Worm (Caenorhabditis elegans) whole organism, late embryonic: ENCODE data around the gene F02H6.6.

ENCODE experiments used
- C08G9.2 ChIP-seq: sonication (generic microtip); optimal IDR thresholded peaks from 2 replicates; lab custom pipeline; 2016; ENCODE audit warnings: mild to moderate bottlenecking, missing genetic modification characterization, moderate library complexity, missing compliant biosample characterization
- K02D7.2 ChIP-seq: sonication (generic microtip); optimal IDR thresholded peaks from 2 replicates; lab custom pipeline; 2017; ENCODE audit warnings: mild to moderate bottlenecking, missing genetic modification characterization, missing compliant biosample characterization
- K09A11.1 ChIP-seq: sonication (generic microtip); optimal IDR thresholded peaks from 2 replicates; lab custom pipeline; 2017; ENCODE audit warnings: antibody characterized with exemption, mild to moderate bottlenecking, missing genetic modification characterization, missing compliant biosample characterization; ENCODE audit not compliant: insufficient read depth
- Y22D7AL.16 ChIP-seq: sonication (generic microtip); optimal IDR thresholded peaks from 2 replicates; lab custom pipeline; 2016; ENCODE audit warnings: missing genetic modification characterization, missing compliant biosample characterization
- ahr-1 ChIP-seq: sonication (generic microtip); optimal IDR thresholded peaks from 2 replicates; lab custom pipeline; 2016; ENCODE audit warnings: missing genetic modification characterization, missing compliant biosample characterization
- ama-1 ChIP-seq: fragments of 150-350 bp; optimal IDR thresholded peaks from 2 replicates; lab custom pipeline; 2014
- ceh-18 ChIP-seq: sonication (generic microtip); optimal IDR thresholded peaks from 2 replicates; lab custom pipeline; 2016; ENCODE audit warnings: missing genetic modification characterization, missing compliant biosample characterization
- ceh-22 ChIP-seq: sonication (generic microtip); optimal IDR thresholded peaks from 2 replicates; lab custom pipeline; 2017; ENCODE audit warnings: missing biosample characterization, missing genetic modification characterization
- ceh-31 ChIP-seq: sonication (generic microtip); optimal IDR thresholded peaks from 2 replicates; lab custom pipeline; 2016; ENCODE audit warnings: missing genetic modification characterization, missing compliant biosample characterization
- ceh-34 ChIP-seq: sonication (generic microtip); optimal IDR thresholded peaks from 2 replicates; lab custom pipeline; 2016; ENCODE audit warnings: mild to moderate bottlenecking, missing genetic modification characterization, missing compliant biosample characterization
- ceh-6 ChIP-seq: fragments of 200-800 bp; sonication (Bioruptor generic); optimal IDR thresholded peaks from 2 replicates; lab custom pipeline; 2018; ENCODE audit warnings: mild to moderate bottlenecking, missing genetic modification characterization, missing compliant biosample characterization
- dmd-4 ChIP-seq: sonication (generic microtip); optimal IDR thresholded peaks from 2 replicates; lab custom pipeline; 2016; ENCODE audit warnings: borderline replicate concordance, missing genetic modification characterization, missing compliant biosample characterization
- elt-4 ChIP-seq: sonication (generic microtip); optimal IDR thresholded peaks from 2 replicates; lab custom pipeline; 2016; ENCODE audit warnings: missing genetic modification characterization, missing compliant biosample characterization
- ets-4 ChIP-seq: sonication (generic microtip); optimal IDR thresholded peaks from 2 replicates; lab custom pipeline; 2016; ENCODE audit warnings: missing genetic modification characterization, missing compliant biosample characterization
- eyg-1 ChIP-seq: sonication (generic microtip); optimal IDR thresholded peaks from 2 replicates; lab custom pipeline; 2016; ENCODE audit warnings: missing genotype, missing genetic modification characterization, missing compliant biosample characterization
- fax-1 ChIP-seq: sonication (generic microtip); optimal IDR thresholded peaks from 2 replicates; lab custom pipeline; 2016; ENCODE audit warnings: missing genotype, missing genetic modification characterization, missing compliant biosample characterization
- fkh-10 ChIP-seq: fragments of 150-350 bp; optimal IDR thresholded peaks from 2 replicates; lab custom pipeline; 2014; ENCODE audit warnings: missing biosample characterization, missing genetic modification reagents, missing genetic modification characterization
- gmeb-2 ChIP-seq: sonication (generic microtip); optimal IDR thresholded peaks from 2 replicates; lab custom pipeline; 2016; ENCODE audit warnings: missing genetic modification characterization, inconsistent platforms, missing compliant biosample characterization
- hlh-30 ChIP-seq: sonication (generic microtip); optimal IDR thresholded peaks from 2 replicates; lab custom pipeline; 2017; ENCODE audit warnings: antibody characterized with exemption, missing genetic modification characterization, missing compliant biosample characterization; ENCODE audit not compliant: insufficient read depth
- hlh-8 ChIP-seq: sonication (generic microtip); optimal IDR thresholded peaks from 2 replicates; lab custom pipeline; 2016; ENCODE audit warnings: missing genotype, missing genetic modification characterization, missing compliant biosample characterization
- nfya-1 ChIP-seq: sonication (generic microtip); optimal IDR thresholded peaks from 2 replicates; lab custom pipeline; 2017; ENCODE audit warnings: missing genetic modification characterization, mild to moderate bottlenecking, missing compliant biosample characterization, antibody characterized with exemption, moderate library complexity
- nhr-232 ChIP-seq: sonication (generic microtip); optimal IDR thresholded peaks from 2 replicates; lab custom pipeline; 2016; ENCODE audit warnings: missing genetic modification characterization, missing compliant biosample characterization
- pat-9 ChIP-seq: fragments of 200-800 bp; sonication (Bioruptor generic); optimal IDR thresholded peaks from 2 replicates; lab custom pipeline; 2018; ENCODE audit warnings: mild to moderate bottlenecking, missing genetic modification characterization, moderate library complexity, missing compliant biosample characterization
- pax-1 ChIP-seq: fragments of 150-350 bp; optimal IDR thresholded peaks from 2 replicates; lab custom pipeline; 2014; ENCODE audit warnings: missing biosample characterization, missing genetic modification characterization
- pha-4 ChIP-seq: fragments of 150-350 bp; optimal IDR thresholded peaks from 2 replicates; lab custom pipeline; 2018; ENCODE audit warnings: missing biosample characterization, missing genetic modification reagents, missing genetic modification characterization
- pqm-1 ChIP-seq: sonication (generic microtip); optimal IDR thresholded peaks from 2 replicates; lab custom pipeline; 2016; ENCODE audit warnings: missing genetic modification characterization, missing compliant biosample characterization
- rnt-1 ChIP-seq: sonication (generic microtip); optimal IDR thresholded peaks from 2 replicates; lab custom pipeline; 2016; ENCODE audit warnings: missing genetic modification characterization, missing compliant biosample characterization
- sdc-2 ChIP-seq: sonication (generic microtip); optimal IDR thresholded peaks from 2 replicates; lab custom pipeline; 2016; ENCODE audit warnings: missing genotype, missing genetic modification characterization, missing compliant biosample characterization
- sox-4 ChIP-seq: sonication (generic microtip); optimal IDR thresholded peaks from 2 replicates; lab custom pipeline; 2017; ENCODE audit warnings: mild to moderate bottlenecking, missing genetic modification characterization, inconsistent platforms, missing compliant biosample characterization
- syd-9 ChIP-seq: sonication (generic microtip); optimal IDR thresholded peaks from 2 replicates; lab custom pipeline; 2016; ENCODE audit warnings: mild to moderate bottlenecking, missing genetic modification characterization, moderate library complexity, missing compliant biosample characterization
- tbx-2 ChIP-seq: sonication (generic microtip); optimal IDR thresholded peaks from 2 replicates; lab custom pipeline; 2016; ENCODE audit warnings: missing genetic modification characterization, missing compliant biosample characterization
- unc-3 ChIP-seq, 2 experiments: fragments of 200-800 bp in 1 of 2; sonication (Bioruptor generic) in 1 of 2; sonication (generic microtip) in 1 of 2; conservative IDR thresholded peaks in 1 of 2; optimal IDR thresholded peaks in 1 of 2; 2 replicates each; pipeline versions ENCODE4 v1.3.6 to Lab custom; 2016 to 2022; ENCODE audit warnings: missing compliant biosample characterization in 2 of 2, missing genetic modification characterization in 2 of 2, missing genetic modification reagents in 1 of 2
- unc-42 ChIP-seq: sonication (generic microtip); optimal IDR thresholded peaks from 2 replicates; lab custom pipeline; 2016; ENCODE audit warnings: missing genotype, missing genetic modification characterization, missing compliant biosample characterization
- unc-86 ChIP-seq: sonication (generic microtip); optimal IDR thresholded peaks from 2 replicates; lab custom pipeline; 2016; ENCODE audit warnings: missing genetic modification characterization, missing compliant biosample characterization

The F02H6.6 gene

ce11 chrIV:14230799-14231198 lies at the start of gene F02H6.6:
Gene F02H6.6, minus strand, starts transcription at chrIV:14230899.
- TF ChIP-seq unc-86 (tag; lab: Kevin White, UChicago) (no peak), nhr-232 (tag; lab: Kevin White, UChicago) (no peak)
- TF ChIP-seq, all 69 proteins: peak for 0

- no peak for TF ChIP-seq ceh-34
- peak; percentile 56 for TF ChIP-seq nfya-1 (tag; lab: Kevin White, UChicago)
Observed at ce11 chrIV:14276773-14277388, 46.2 kb upstream of the F02H6.6 start.

ce11 chrIV:14276160-14276559 lies 45.5 kb upstream of the F02H6.6 start, which contains the start of gene ilcr-1:
Gene ilcr-1, plus strand, starts transcription at chrIV:14276460.
- TF ChIP-seq dmd-4 (tag; lab: Kevin White, UChicago) (no peak), ceh-18 (tag; lab: Kevin White, UChicago) (no peak), Y22D7AL.16 (tag; lab: Kevin White, UChicago) (no peak), gmeb-2 (tag; lab: Kevin White, UChicago) (no peak), eyg-1 (tag; lab: Kevin White, UChicago) (no peak), pat-9 (no peak), syd-9 (tag; lab: Kevin White, UChicago) (no peak), C08G9.2 (tag; lab: Kevin White, UChicago) (no peak), ceh-6 (GFP tag; lab: Kevin White, UChicago) (no peak), unc-86 (tag; lab: Kevin White, UChicago) (no peak), tbx-2 (tag; lab: Kevin White, UChicago) (no peak), K02D7.2 (tag; lab: Kevin White, UChicago) (no peak), ceh-22 (tag; lab: Kevin White, UChicago) (no peak), hlh-30 (tag; lab: Kevin White, UChicago) (no peak), ama-1 (lab: Kevin White, UChicago) (no peak), pha-4 (tag; lab: Kevin White, UChicago) (no peak), ahr-1 (no peak)

ce11 chrIV:14274834-14275233 lies 44.1 kb upstream of the F02H6.6 start:
- TF ChIP-seq pat-9 (no peak), fax-1 (no peak), K02D7.2 (tag; lab: Kevin White, UChicago) (no peak), syd-9 (tag; lab: Kevin White, UChicago) (no peak), ets-4 (tag; lab: Kevin White, UChicago) (no peak), pax-1 (tag; lab: Kevin White, UChicago) (no peak), rnt-1 (tag; lab: Kevin White, UChicago) (no peak), elt-4 (tag; lab: Kevin White, UChicago) (no peak), pqm-1 (no peak), sox-4 (tag; lab: Kevin White, UChicago) (no peak), eyg-1 (tag; lab: Kevin White, UChicago) (no peak), tbx-2 (tag; lab: Kevin White, UChicago) (no peak)

DNA sequence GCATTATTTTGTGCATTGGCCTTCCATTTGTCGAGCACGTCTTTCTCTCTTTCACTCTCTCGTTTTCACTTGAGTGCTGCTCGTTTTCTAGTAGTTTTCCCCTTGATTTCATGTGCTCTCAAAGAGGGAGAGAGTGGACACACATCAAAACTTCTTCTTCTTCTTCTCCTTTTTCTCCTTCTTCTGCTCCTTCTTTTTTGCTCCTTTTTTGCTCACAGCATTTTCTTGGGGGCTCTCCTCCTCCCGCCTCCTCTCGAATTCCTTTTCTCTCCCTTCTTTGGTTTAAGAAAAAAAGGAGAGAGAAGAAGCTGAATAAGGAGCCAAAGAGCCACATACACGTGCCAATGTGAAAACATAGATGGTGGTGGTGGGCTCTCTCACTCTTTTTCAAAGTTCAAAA lies 41.9 kb upstream of the F02H6.6 start:
- TF ChIP-seq tbx-2 (tag; lab: Kevin White, UChicago) (peak; percentile 11), unc-42 (peak; percentile 56), ceh-31 (peak; percentile 53), hlh-8 (no peak), sdc-2 (peak; percentile 1), pha-4 (tag; lab: Kevin White, UChicago) (no peak)

ce11 chrIV:14269932-14270331 lies 39.2 kb upstream of the F02H6.6 start:
- TF ChIP-seq pqm-1 (no peak), K02D7.2 (tag; lab: Kevin White, UChicago) (no peak), pax-1 (tag; lab: Kevin White, UChicago) (no peak), K09A11.1 (no peak), ceh-22 (tag; lab: Kevin White, UChicago) (no peak), nhr-232 (tag; lab: Kevin White, UChicago) (no peak), nfya-1 (tag; lab: Kevin White, UChicago) (no peak), fkh-10 (no peak), unc-3 (GFP tag; conservative IDR thresholded peaks at IDR 0.05; lab: Robert Waterston, UW) (no peak), unc-3 (tag; optimal IDR thresholded peaks at IDR 0.05; lab: Kevin White, UChicago) (no peak)
